Worm (Caenorhabditis elegans) whole organism, L3 larva: ENCODE measurements around the gene F53F4.1.

Experiments used
- aly-2 ChIP-seq: fragments of 150-350 bp; optimal IDR thresholded peaks from 2 replicates; lab custom pipeline; 2014; ENCODE audit warnings: missing biosample characterization, missing genetic modification characterization
- fkh-10 ChIP-seq: sonication (generic microtip); optimal IDR thresholded peaks from 2 replicates; lab custom pipeline; 2017; ENCODE audit warnings: missing biosample characterization, missing genetic modification reagents, missing genetic modification characterization

DNA sequence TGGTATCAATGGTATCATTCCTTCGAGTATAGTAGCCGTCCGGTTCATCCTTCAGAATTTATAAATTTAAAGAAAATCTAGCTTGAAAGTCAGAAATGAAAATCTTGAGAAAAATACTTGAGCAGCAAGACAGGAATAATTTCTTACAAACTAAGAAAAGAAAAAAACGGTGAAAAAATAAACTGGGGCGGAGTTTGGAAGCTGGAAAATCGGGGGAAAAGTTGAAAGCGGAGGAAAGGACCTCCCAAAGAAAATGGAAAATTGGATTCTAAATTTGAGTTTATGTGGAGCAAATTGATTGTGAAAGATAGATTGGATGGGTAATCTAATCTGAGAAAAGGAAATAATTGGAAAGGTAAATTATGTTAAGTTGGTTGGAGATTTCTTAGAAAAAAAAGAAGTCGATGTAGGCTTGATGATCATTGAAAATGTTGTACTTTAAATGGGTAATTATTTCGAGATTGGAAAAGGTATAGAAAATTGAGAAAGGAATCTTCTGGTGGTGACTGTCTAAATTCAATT is 48.5 kb upstream of the F53F4.1 start, which contains the start of gene frpr-5:
- no peak for TF ChIP-seq fkh-10
- TF ChIP-seq aly-2 (tag; lab: Kevin White, UChicago), result no peak
